Worm (Caenorhabditis elegans): ENCODE measurements around the gene gst-20.

The gst-20 gene

DNA sequence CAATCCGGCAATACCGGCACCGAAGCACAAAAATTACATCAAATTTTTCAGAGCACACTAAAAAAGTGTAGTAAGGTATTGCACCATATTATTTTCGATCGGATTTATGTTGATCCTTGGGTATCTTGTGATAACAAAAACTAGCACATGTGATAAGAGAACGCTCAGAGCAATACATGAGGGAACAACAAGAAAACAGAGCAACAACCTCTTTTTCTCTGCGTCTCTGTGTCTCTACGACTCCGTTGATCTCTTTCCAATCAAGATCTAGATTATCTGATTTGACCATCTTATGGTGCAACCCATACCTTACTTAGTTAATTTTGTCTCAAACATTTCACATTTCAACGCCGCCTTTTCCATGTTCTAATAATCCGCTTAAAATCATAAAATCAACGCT, 22.6 kb upstream of the gst-20 start, which contains the start of gene tag-10:
Gene tag-10 (plus strand): TSS at position 347 of the 400 bp plus-strand sequence.
- no peak for TF ChIP-seq cog-1 (tag; optimal IDR thresholded peaks at IDR 0.05)
- no peak for TF ChIP-seq klf-2 (GFP tag; conservative IDR thresholded peaks at IDR 0.05)
- TF ChIP-seq tab-1 (GFP tag; IDR thresholded peaks at IDR 0.05) = no peak
- no peak for TF ChIP-seq ref-1 (GFP tag; conservative IDR thresholded peaks at IDR 0.05)
- TF ChIP-seq ztf-29 (GFP tag; IDR thresholded peaks at IDR 0.05) = no peak
- TF ChIP-seq ztf-23 (GFP tag; IDR thresholded peaks at IDR 0.05) = no peak
- TF ChIP-seq med-1 (GFP tag; optimal IDR thresholded peaks at IDR 0.05; ENCODE audit: insufficient read depth) = no peak
- no peak for TF ChIP-seq T22C8.4 (GFP tag; IDR thresholded peaks at IDR 0.05)

DNA sequence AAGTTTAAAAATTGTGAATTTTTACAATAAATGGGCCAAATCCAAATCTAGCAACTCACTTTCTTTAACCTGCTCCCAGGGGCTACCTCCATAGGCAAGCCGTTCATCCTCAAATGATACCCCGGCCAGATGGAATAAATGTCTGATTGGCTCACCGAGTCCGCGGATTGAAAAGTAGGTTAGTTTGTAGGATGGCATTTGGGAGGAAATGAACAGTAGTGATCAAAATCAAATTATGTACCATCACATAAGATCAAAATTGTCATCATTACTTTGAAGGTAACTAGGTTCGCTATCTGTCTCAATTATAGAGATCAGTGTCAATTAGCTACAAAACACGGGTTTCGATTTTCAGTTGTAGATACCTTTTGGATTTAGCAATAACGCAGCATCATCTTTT, 21.1 kb upstream of the gst-20 start, which contains the start of the genes gst-17 and gst-18:
Gene gst-17 (minus strand): TSS at position 101 of the 400 bp plus-strand sequence.
Gene gst-18 (minus strand): TSS at position 198 of the 400 bp plus-strand sequence.
- no peak for TF ChIP-seq T22C8.4 (GFP tag; IDR thresholded peaks at IDR 0.05)
- no peak for TF ChIP-seq tab-1 (GFP tag; IDR thresholded peaks at IDR 0.05)
- TF ChIP-seq flt-1 (GFP tag; IDR thresholded peaks at IDR 0.05) = no peak
- TF ChIP-seq ztf-29 (GFP tag; IDR thresholded peaks at IDR 0.05) = no peak
- TF ChIP-seq cog-1 (tag; optimal IDR thresholded peaks at IDR 0.05) = no peak
- TF ChIP-seq ztf-23 (GFP tag; IDR thresholded peaks at IDR 0.05) = no peak
- TF ChIP-seq med-1 (GFP tag; optimal IDR thresholded peaks at IDR 0.05; ENCODE audit: insufficient read depth) = no peak
- no peak for TF ChIP-seq ref-1 (GFP tag; conservative IDR thresholded peaks at IDR 0.05)
- no peak for TF ChIP-seq klf-2 (GFP tag; conservative IDR thresholded peaks at IDR 0.05)

DNA sequence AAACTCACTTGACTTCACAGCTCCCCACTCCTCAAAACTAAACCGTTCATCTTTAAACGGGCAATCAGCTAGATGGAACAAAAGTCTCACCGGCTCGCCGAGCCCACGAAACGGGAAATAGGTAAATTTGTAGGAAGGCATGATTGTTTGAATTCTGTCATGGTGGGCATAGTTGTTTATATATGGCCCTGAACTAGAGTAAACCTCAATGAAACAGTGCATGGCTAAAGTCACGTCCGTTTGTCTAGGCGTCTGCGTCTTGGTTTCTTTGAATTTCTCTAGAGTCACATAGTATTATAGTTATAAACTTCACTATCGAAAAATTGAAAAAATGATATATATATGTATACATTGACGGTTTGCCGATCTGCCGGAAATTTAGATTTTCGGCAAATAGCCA, 17.4 kb upstream of the gst-20 start, which contains the start of gene gst-19:
Gene gst-19 (minus strand): TSS at position 145 of the 400 bp plus-strand sequence.
- no peak for TF ChIP-seq cog-1 (tag; optimal IDR thresholded peaks at IDR 0.05)
- TF ChIP-seq tab-1 (GFP tag; IDR thresholded peaks at IDR 0.05) = no peak
- no peak for TF ChIP-seq ztf-23 (GFP tag; IDR thresholded peaks at IDR 0.05)
- no peak for TF ChIP-seq klf-2 (GFP tag; conservative IDR thresholded peaks at IDR 0.05)
- no peak for TF ChIP-seq flt-1 (GFP tag; IDR thresholded peaks at IDR 0.05)
- no peak for TF ChIP-seq ref-1 (GFP tag; conservative IDR thresholded peaks at IDR 0.05)
- TF ChIP-seq ztf-29 (GFP tag; IDR thresholded peaks at IDR 0.05) = no peak
- TF ChIP-seq T22C8.4 (GFP tag; IDR thresholded peaks at IDR 0.05) = no peak
- no peak for TF ChIP-seq med-1 (GFP tag; optimal IDR thresholded peaks at IDR 0.05; ENCODE audit: insufficient read depth)

DNA sequence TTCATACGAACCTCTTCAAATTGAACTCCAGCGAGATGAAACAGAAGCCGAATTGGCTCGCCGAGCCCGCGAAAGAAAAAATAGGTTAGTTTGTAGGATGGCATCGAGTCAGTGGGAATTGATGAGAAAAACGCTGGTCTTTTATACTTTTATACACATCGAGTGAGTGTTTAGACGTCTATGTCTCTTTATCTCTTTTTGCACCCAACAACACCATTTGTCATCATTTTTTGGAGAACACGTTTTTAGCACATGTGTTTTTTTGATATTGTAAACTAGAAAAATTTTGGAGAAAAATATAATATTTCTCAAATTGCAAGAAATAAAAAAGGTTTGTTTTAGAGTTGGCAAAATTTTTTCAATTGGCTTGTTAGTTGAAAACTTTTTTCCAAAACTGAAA, 14.7 kb upstream of the gst-20 start, which contains the start of gene gst-16:
Gene gst-16 (minus strand): TSS at position 111 of the 400 bp plus-strand sequence.
- TF ChIP-seq klf-2 (GFP tag; conservative IDR thresholded peaks at IDR 0.05) (no peak), cog-1 (tag; optimal IDR thresholded peaks at IDR 0.05) (no peak), ztf-23 (GFP tag; IDR thresholded peaks at IDR 0.05) (no peak), T22C8.4 (GFP tag; IDR thresholded peaks at IDR 0.05) (no peak), ref-1 (GFP tag; conservative IDR thresholded peaks at IDR 0.05) (no peak), ztf-29 (GFP tag; IDR thresholded peaks at IDR 0.05) (no peak), tab-1 (GFP tag; IDR thresholded peaks at IDR 0.05) (no peak)

DNA sequence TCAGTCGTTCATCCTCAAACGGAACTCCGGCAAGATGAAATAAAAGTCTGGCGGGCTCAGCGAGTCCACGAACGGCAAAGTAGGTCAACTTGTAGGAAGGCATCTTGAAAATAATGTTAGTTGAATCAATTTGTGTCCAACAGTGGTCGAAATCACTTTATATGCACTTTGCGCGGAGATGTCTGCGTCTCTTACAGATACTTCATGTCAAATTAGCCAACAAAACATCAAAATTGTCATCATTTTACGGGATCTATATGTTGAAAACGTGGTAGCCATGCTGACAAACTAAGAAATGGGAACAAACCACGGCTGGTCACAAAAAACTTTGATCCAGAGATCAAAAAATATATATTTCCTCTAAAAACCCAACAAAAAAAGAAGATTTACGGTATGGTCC, 8.2 kb upstream of the gst-20 start, which contains the start of gene gst-12:
Gene gst-12 (minus strand): TSS at position 254 of the 400 bp plus-strand sequence.
- no peak for TF ChIP-seq cog-1 (tag; optimal IDR thresholded peaks at IDR 0.05)
- TF ChIP-seq tab-1 (GFP tag; IDR thresholded peaks at IDR 0.05) = no peak
- no peak for TF ChIP-seq ztf-23 (GFP tag; IDR thresholded peaks at IDR 0.05)

DNA sequence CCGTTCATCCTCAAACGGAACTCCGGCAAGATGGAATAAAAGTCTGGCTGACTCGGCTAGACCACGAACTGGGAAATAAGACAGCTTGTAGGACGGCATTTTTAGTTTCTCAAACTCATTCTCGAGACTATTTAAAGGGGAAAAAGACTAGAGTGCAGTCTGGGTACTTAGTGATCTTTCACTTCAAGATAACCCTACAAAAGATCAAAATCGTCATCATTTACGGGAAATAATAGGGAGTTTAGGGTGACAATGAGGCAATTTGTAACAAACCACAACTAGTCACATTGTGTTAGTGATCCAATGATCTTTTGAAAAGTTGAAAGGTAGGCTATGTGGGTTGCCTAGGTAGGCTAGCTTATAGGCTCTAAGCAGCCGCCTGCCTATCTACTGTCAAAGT, 6.4 kb upstream of the gst-20 start, which contains the start of gene gst-14:
Gene gst-14 (minus strand): TSS at position 101 of the 400 bp plus-strand sequence.
- TF ChIP-seq T22C8.4 (GFP tag; IDR thresholded peaks at IDR 0.05) (no peak), ztf-23 (GFP tag; IDR thresholded peaks at IDR 0.05) (no peak), flt-1 (GFP tag; IDR thresholded peaks at IDR 0.05) (no peak), ref-1 (GFP tag; conservative IDR thresholded peaks at IDR 0.05) (no peak), klf-2 (GFP tag; conservative IDR thresholded peaks at IDR 0.05) (no peak), ztf-29 (GFP tag; IDR thresholded peaks at IDR 0.05) (no peak), cog-1 (tag; optimal IDR thresholded peaks at IDR 0.05) (no peak), med-1 (GFP tag; optimal IDR thresholded peaks at IDR 0.05; ENCODE audit: insufficient read depth) (no peak), tab-1 (GFP tag; IDR thresholded peaks at IDR 0.05) (no peak)

DNA sequence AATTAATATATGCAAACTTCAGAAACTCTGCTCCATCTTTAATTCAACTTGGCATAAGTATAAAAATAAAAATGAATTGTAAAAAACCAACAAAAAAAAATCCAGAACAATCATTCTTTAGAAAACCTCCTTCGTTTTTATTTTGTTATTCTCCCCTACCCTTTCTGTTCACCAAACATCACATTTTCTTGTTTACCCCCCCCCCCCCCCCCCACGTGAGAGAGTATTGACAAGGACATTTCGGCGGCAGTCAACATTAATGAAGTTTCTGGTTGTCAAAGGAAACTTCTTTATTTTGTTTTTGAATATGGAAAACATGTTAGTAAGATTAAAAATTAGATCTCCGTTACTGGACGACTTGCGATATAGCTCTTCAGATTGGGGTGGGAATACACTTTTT, 4.9 kb upstream of the gst-20 start:
- TF ChIP-seq cog-1 (tag; optimal IDR thresholded peaks at IDR 0.05) (no peak), ztf-23 (GFP tag; IDR thresholded peaks at IDR 0.05) (no peak), klf-2 (GFP tag; conservative IDR thresholded peaks at IDR 0.05) (no peak), ztf-29 (GFP tag; IDR thresholded peaks at IDR 0.05) (no peak), flt-1 (GFP tag; IDR thresholded peaks at IDR 0.05) (no peak), ref-1 (GFP tag; conservative IDR thresholded peaks at IDR 0.05) (no peak), T22C8.4 (GFP tag; IDR thresholded peaks at IDR 0.05) (no peak), tab-1 (GFP tag; IDR thresholded peaks at IDR 0.05) (no peak), med-1 (GFP tag; optimal IDR thresholded peaks at IDR 0.05; ENCODE audit: insufficient read depth) (no peak)

DNA sequence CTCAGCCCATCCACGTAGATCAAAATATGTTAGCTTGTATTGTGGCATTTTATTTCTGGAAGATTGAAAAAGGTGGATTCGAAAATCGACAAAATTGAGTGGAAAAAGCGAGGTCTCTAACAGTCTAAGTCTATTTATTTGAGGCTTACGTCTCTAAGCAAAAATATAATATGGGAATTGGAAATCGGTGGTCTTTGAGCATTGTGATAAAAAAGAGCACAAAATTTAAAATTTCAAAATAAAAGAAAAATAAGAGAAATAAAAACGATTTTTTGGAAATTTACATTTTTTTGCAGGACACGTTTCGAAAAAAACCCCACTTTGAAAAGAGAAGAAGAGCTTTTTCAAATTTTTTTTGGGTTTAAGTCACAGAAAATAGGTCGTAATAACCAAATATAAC, 3.5 kb upstream of the gst-20 start, which contains the start of gene gst-15:
Gene gst-15 (minus strand): TSS at position 101 of the 400 bp plus-strand sequence.
- TF ChIP-seq med-1 (GFP tag; optimal IDR thresholded peaks at IDR 0.05; ENCODE audit: insufficient read depth) = no peak
- no peak for TF ChIP-seq cog-1 (tag; optimal IDR thresholded peaks at IDR 0.05)
- TF ChIP-seq tab-1 (GFP tag; IDR thresholded peaks at IDR 0.05) = no peak
- no peak for TF ChIP-seq T22C8.4 (GFP tag; IDR thresholded peaks at IDR 0.05)
- TF ChIP-seq flt-1 (GFP tag; IDR thresholded peaks at IDR 0.05) = no peak
- no peak for TF ChIP-seq klf-2 (GFP tag; conservative IDR thresholded peaks at IDR 0.05)

DNA sequence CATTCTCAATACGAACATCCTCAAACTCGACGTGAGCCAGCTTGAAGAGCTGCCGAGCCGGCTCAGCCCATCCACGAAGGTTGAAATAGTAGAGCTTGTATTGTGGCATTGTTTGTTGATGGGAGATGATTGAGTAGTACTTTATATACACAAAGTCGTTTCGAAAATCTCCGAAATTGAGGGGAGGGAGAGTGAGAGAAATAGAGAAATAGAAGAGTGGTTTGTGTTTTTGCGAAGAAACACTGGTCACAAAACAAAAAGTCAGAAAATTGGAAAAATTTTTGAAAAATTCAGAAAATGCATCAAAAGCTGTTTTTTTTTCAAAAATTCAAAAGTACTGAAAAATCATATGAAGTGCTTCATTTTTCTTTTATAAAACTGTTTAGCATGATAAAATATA, 1.6 kb upstream of the gst-20 start, which contains the start of gene gst-24:
Gene gst-24 (minus strand): TSS at position 181 of the 400 bp plus-strand sequence.
- TF ChIP-seq ztf-23 (GFP tag; IDR thresholded peaks at IDR 0.05) (no peak), klf-2 (GFP tag; conservative IDR thresholded peaks at IDR 0.05) (no peak), flt-1 (GFP tag; IDR thresholded peaks at IDR 0.05) (no peak), ref-1 (GFP tag; conservative IDR thresholded peaks at IDR 0.05) (no peak), tab-1 (GFP tag; IDR thresholded peaks at IDR 0.05) (no peak), med-1 (GFP tag; optimal IDR thresholded peaks at IDR 0.05; ENCODE audit: insufficient read depth) (no peak), cog-1 (tag; optimal IDR thresholded peaks at IDR 0.05) (no peak), T22C8.4 (GFP tag; IDR thresholded peaks at IDR 0.05) (no peak), ztf-29 (GFP tag; IDR thresholded peaks at IDR 0.05) (no peak)

DNA sequence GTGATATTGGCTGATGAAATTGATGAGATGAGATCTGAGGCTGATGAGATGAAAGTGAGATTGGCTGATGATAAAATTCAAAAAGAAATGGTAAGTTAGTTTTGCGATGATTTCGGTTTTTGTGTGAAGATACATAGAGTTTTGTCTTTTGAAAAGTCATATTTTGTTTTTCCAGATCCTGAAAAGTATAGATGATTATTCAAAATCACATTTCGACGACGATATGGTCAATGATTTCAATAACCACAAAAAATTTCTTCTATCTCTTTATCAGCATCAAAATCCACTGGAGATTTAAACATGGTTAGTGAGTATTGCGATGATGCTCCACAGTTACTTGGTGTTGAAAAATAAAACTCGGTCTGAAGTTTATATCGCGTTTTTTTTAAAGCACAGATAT, 8.7 kb downstream of the gst-20 start, which contains the start of gene csp-1:
Gene csp-1 (plus strand): TSS at position 301 of the 400 bp plus-strand sequence.
- no peak for TF ChIP-seq ref-1 (GFP tag; conservative IDR thresholded peaks at IDR 0.05)
- TF ChIP-seq T22C8.4 (GFP tag; IDR thresholded peaks at IDR 0.05) = no peak
- TF ChIP-seq ztf-29 (GFP tag; IDR thresholded peaks at IDR 0.05) = no peak
- TF ChIP-seq klf-2 (GFP tag; conservative IDR thresholded peaks at IDR 0.05) = no peak
- TF ChIP-seq cog-1 (tag; optimal IDR thresholded peaks at IDR 0.05) = no peak
- TF ChIP-seq ztf-23 (GFP tag; IDR thresholded peaks at IDR 0.05) = no peak
- no peak for TF ChIP-seq flt-1 (GFP tag; IDR thresholded peaks at IDR 0.05)
- no peak for TF ChIP-seq tab-1 (GFP tag; IDR thresholded peaks at IDR 0.05)
- no peak for TF ChIP-seq med-1 (GFP tag; optimal IDR thresholded peaks at IDR 0.05; ENCODE audit: insufficient read depth)

Data from whole organism, midembryonic.